Worm (Caenorhabditis elegans) whole organism, early embryonic: ENCODE data around the gene mog-2.
A peak's percentile ranks its signal among the peaks of the same experiment; 100 is the strongest.

Experiments used
- F13C5.2 ChIP-seq: sonication (generic microtip); optimal IDR thresholded peaks from 2 replicates; lab custom pipeline; 2017; ENCODE audit warnings: mild to moderate bottlenecking, missing genetic modification characterization, inconsistent platforms, missing compliant biosample characterization
- ama-1 ChIP-seq: fragments of 150-350 bp; optimal IDR thresholded peaks from 2 replicates; lab custom pipeline; 2014
- ceh-36 ChIP-seq: sonication (generic microtip); optimal IDR thresholded peaks from 2 replicates; lab custom pipeline; 2016; ENCODE audit warnings: missing genetic modification characterization, inconsistent platforms, missing compliant biosample characterization
- hnd-1 ChIP-seq: sonication (generic microtip); optimal IDR thresholded peaks from 2 replicates; lab custom pipeline; 2016; ENCODE audit warnings: missing genetic modification characterization, missing compliant biosample characterization

- TF ChIP-seq F13C5.2: no peak
- no peak for TF ChIP-seq hnd-1 (tag; lab: Kevin White, UChicago)
- TF ChIP-seq ama-1: no peak
- peak; percentile 39 for TF ChIP-seq ceh-36 (tag; lab: Kevin White, UChicago)
Measured at ce11 chrII:4312115-4312514, 12.0 kb upstream of the mog-2 start, which contains the start of gene plep-1.
